Worm (Caenorhabditis elegans) whole organism, L4/young adult: ENCODE data around the gene srz-47.

Experiments used
- W03F9.2 ChIP-seq: fragments of 150-350 bp; optimal IDR thresholded peaks from 2 replicates; lab custom pipeline; 2014; ENCODE audit warnings: missing biosample characterization, missing genetic modification characterization
- dao-5 ChIP-seq: sonication (generic microtip); optimal IDR thresholded peaks from 2 replicates; lab custom pipeline; 2016; ENCODE audit warnings: missing genotype, missing genetic modification characterization, moderate library complexity, missing compliant biosample characterization
- him-1 ChIP-seq: sonication (generic microtip); optimal IDR thresholded peaks from 2 replicates; lab custom pipeline; 2016; ENCODE audit warnings: missing genotype, missing genetic modification reagents, missing genetic modification characterization, missing compliant biosample characterization

The srz-47 gene

ce11 chrV:17208045-17208444 lies 15.9 kb upstream of the srz-47 start, which contains the start of gene Y68A4A.13:
Y68A4A.13 (minus strand) TSS chrV:17208145.
- TF ChIP-seq him-1, result no peak
- no peak for TF ChIP-seq dao-5 (tag; lab: Kevin White, UChicago)
- TF ChIP-seq W03F9.2 (tag; lab: Kevin White, UChicago), result no peak

- no peak for TF ChIP-seq dao-5 (tag; lab: Kevin White, UChicago)
- no peak for TF ChIP-seq W03F9.2 (tag; lab: Kevin White, UChicago)
- TF ChIP-seq him-1, result no peak
Measured at ce11 chrV:17206469-17206868, 14.3 kb upstream of the srz-47 start.

ce11 chrV:17201847-17202246 lies 9.7 kb upstream of the srz-47 start, which contains the start of gene Y68A4A.10:
Y68A4A.10 (plus strand) TSS chrV:17202147.
- TF ChIP-seq dao-5 (tag; lab: Kevin White, UChicago), result no peak

- TF ChIP-seq W03F9.2 (tag; lab: Kevin White, UChicago) (no peak), him-1 (no peak), dao-5 (tag; lab: Kevin White, UChicago) (no peak)
Measured at ce11 chrV:17198926-17199325, 6.8 kb upstream of the srz-47 start, which contains the start of gene srz-96. srz-96 (plus strand) TSS chrV:17199226.

ce11 chrV:17190399-17190798 lies 1.7 kb downstream of the srz-47 start, which contains the start of gene str-199:
str-199 (minus strand) TSS chrV:17190499.
- TF ChIP-seq him-1, result no peak

ce11 chrV:17182045-17182444 lies 10.1 kb downstream of the srz-47 start, which contains the start of gene srh-159:
srh-159 (plus strand) TSS chrV:17182345.
- TF ChIP-seq W03F9.2 (tag; lab: Kevin White, UChicago) (no peak), him-1 (no peak), dao-5 (tag; lab: Kevin White, UChicago) (no peak)

DNA sequence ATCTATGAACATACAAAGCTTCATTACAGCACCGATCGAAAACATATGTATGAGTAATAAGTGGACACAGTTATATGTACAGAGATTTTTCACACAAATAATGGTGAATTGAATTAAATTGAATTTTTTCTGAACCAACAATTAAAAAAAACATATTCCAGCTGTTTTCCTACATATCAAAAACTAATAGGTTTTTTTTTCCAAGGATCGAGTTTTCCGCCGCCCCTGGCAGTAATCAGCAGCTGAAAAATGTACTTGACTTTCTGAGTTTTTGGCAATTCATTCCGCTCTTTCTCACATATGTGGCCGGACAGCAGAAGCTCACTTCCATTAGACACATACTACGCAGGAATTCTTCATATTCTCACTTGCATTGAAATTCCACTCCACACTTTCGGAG lies 13.7 kb downstream of the srz-47 start, which contains the start of gene srh-174:
TSS of gene srh-174 (plus strand) at position 301 of the 400 bp plus-strand sequence.
- no peak for TF ChIP-seq W03F9.2 (tag; lab: Kevin White, UChicago)
- no peak for TF ChIP-seq dao-5 (tag; lab: Kevin White, UChicago)
- TF ChIP-seq him-1, result no peak

DNA sequence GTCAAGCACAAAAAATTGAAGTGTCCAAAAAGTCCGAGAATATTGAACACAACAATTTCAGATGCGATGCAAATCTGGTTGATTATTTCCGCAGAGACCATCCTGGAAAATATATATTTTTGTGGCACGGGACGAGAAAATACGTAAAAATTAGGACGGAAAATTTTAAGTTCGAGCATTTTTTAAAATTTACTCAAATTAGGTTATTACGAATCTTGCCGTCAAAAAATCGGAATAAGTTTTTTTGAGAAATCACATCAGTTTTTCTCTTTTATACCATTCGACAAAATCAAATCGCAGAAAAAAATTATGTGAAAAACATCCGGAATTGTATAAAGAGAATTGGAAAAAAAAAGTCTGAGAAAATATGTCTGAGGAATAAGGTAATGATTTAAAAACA lies 14.2 kb downstream of the srz-47 start, which contains the start of gene srsx-1:
TSS of gene srsx-1 (minus strand) at position 101 of the 400 bp plus-strand sequence.
- TF ChIP-seq W03F9.2 (tag; lab: Kevin White, UChicago) (no peak), him-1 (no peak), dao-5 (tag; lab: Kevin White, UChicago) (no peak)

ce11 chrV:17173738-17174137 lies 18.4 kb downstream of the srz-47 start, which contains the start of gene srbc-25:
srbc-25 (plus strand) TSS chrV:17174038.
- no peak for TF ChIP-seq him-1
- TF ChIP-seq dao-5 (tag; lab: Kevin White, UChicago), result no peak
- TF ChIP-seq W03F9.2 (tag; lab: Kevin White, UChicago), result no peak

ce11 chrV:17171551-17171950 lies 20.6 kb downstream of the srz-47 start, which contains the start of gene srbc-26:
srbc-26 (plus strand) TSS chrV:17171851.
- TF ChIP-seq dao-5 (tag; lab: Kevin White, UChicago), result no peak
- no peak for TF ChIP-seq him-1
- TF ChIP-seq W03F9.2 (tag; lab: Kevin White, UChicago), result no peak

DNA sequence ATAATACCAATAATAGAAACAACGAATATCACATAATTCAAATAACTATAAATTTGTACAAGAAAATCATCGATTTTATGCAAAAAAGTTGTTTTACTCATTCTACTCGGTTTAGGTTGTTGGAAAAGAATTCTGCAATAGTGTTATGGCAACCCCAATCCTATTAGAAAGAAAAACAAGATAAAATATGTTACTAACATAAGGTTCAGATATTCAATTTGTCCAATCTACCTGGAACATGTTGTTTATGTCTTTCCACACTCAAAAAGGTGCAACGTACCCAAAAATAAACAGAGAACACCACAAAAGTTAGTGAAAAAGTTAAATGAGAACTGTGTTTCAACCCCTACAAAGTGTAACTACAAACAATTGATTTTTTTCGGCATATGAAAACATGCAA lies 21.3 kb downstream of the srz-47 start, which contains the start of gene srw-51:
TSS of gene srw-51 (minus strand) at position 101 of the 400 bp plus-strand sequence.
- TF ChIP-seq him-1, result no peak
- TF ChIP-seq dao-5 (tag; lab: Kevin White, UChicago), result no peak
- TF ChIP-seq W03F9.2 (tag; lab: Kevin White, UChicago), result no peak

DNA sequence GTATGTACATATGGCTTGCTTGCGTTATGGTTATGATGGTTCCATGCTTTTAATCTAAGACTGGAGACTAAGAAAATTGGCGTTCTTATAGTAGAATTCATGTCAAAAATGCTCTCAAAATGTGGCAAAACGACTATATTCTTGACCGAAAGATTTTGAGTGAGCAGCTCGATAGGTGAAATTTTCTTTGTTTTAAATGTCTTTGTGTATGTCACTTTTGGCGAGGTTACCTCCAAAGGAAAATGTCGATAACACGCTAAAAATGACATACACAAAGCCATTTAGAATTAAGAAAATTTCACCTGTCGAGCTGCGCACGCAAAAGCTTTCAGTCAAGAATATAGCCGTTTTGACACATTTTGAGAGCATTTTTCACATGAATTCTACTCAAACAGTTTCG lies 24.7 kb downstream of the srz-47 start, which contains the start of gene srz-66:
TSS of gene srz-66 (minus strand) at position 101 of the 400 bp plus-strand sequence.
- TF ChIP-seq dao-5 (tag; lab: Kevin White, UChicago) (no peak), him-1 (no peak), W03F9.2 (tag; lab: Kevin White, UChicago) (no peak)

- TF ChIP-seq W03F9.2 (tag; lab: Kevin White, UChicago), result no peak
- TF ChIP-seq him-1, result no peak
- TF ChIP-seq dao-5 (tag; lab: Kevin White, UChicago), result no peak
Measured at ce11 chrV:17165409-17165808, 26.7 kb downstream of the srz-47 start, which contains the start of gene srh-102. srh-102 (minus strand) TSS chrV:17165509.

- TF ChIP-seq W03F9.2 (tag; lab: Kevin White, UChicago) (no peak), him-1 (no peak), dao-5 (tag; lab: Kevin White, UChicago) (no peak)
Measured at ce11 chrV:17159430-17159924, 32.7 kb downstream of the srz-47 start, which contains the start of gene F40D4.12. F40D4.12 (plus strand) TSS chrV:17159874.
